Fruit fly (Drosophila melanogaster) whole organism, embryonic: Measurements from ENCODE around the gene CG1983.
A peak's percentile ranks its signal among the peaks of the same experiment; 100 is the strongest.

Experiments
- Ada2b ChIP-seq: fragments of 200-800 bp; sonication (Bioruptor generic); IDR thresholded peaks from 2 replicates; pipeline ENCODE4 v1.3.6; 2022; ENCODE audit warnings: missing biosample characterization, missing genetic modification characterization
- Aef1 ChIP-seq: fragments of 200-800 bp; sonication (Bioruptor generic); IDR thresholded peaks from 3 replicates; pipeline ENCODE4 v1.3.6; 2022; ENCODE audit warnings: missing biosample characterization, missing genetic modification characterization
- BtbVII ChIP-seq: fragments of 200-800 bp; sonication (Bioruptor generic); optimal IDR thresholded peaks from 3 replicates; lab custom pipeline; 2017; ENCODE audit warnings: missing biosample characterization, mild to moderate bottlenecking, missing genetic modification characterization
- CG10274 ChIP-seq: fragments of 200-800 bp; sonication (Bioruptor generic); optimal IDR thresholded peaks from 3 replicates; lab custom pipeline; 2017; ENCODE audit warnings: missing biosample characterization, mild to moderate bottlenecking, missing genetic modification characterization
- CG10654 ChIP-seq: fragments of 200-800 bp; sonication (Bioruptor generic); optimal IDR thresholded peaks from 2 replicates; lab custom pipeline; 2016; ENCODE audit warnings: missing biosample characterization, missing genetic modification characterization
- CG14050 ChIP-seq: fragments of 200-800 bp; sonication (Bioruptor generic); IDR thresholded peaks from 3 replicates; pipeline ENCODE4 v1.3.6; 2022; ENCODE audit warnings: missing biosample characterization, missing genetic modification characterization
- CG14860 ChIP-seq: fragments of 200-800 bp; sonication (Bioruptor generic); IDR thresholded peaks from 3 replicates; pipeline ENCODE4 v1.3.6; 2022; ENCODE audit warnings: missing biosample characterization, missing genetic modification characterization; ENCODE audit not compliant: partially characterized antibody
- CG15514 ChIP-seq: fragments of 200-800 bp; sonication (Bioruptor generic); optimal IDR thresholded peaks from 3 replicates; lab custom pipeline; 2017; ENCODE audit warnings: missing biosample characterization, missing genetic modification characterization, mild to moderate bottlenecking, moderate library complexity, missing genetic modification reagents
- CG1603 ChIP-seq: fragments of 200-800 bp; sonication (Bioruptor generic); optimal IDR thresholded peaks from 2 replicates; lab custom pipeline; 2019; ENCODE audit warnings: missing biosample characterization, mild to moderate bottlenecking, missing genetic modification characterization, moderate library complexity
- CG2199 ChIP-seq: fragments of 200-800 bp; sonication (Bioruptor generic); IDR thresholded peaks from 3 replicates; pipeline ENCODE4 v1.3.6; 2022; ENCODE audit warnings: missing biosample characterization, missing genetic modification characterization
- CG2678 ChIP-seq: fragments of 200-800 bp; sonication (Bioruptor generic); optimal IDR thresholded peaks from 3 replicates; lab custom pipeline; 2019; ENCODE audit warnings: missing biosample characterization, mild to moderate bottlenecking, missing genetic modification characterization, moderate library complexity
- CG2712 ChIP-seq: fragments of 200-800 bp; optimal IDR thresholded peaks from 3 replicates; lab custom pipeline; 2019; ENCODE audit warnings: missing biosample characterization, mild to moderate bottlenecking, missing genetic modification characterization, moderate library complexity
- CG31224 ChIP-seq: fragments of 200-800 bp; sonication (Bioruptor generic); IDR thresholded peaks from 2 replicates; pipeline ENCODE4 v1.3.6; 2022; ENCODE audit warnings: missing biosample characterization, missing genetic modification characterization
- CG32767 ChIP-seq: fragments of 200-800 bp; sonication (Bioruptor generic); IDR thresholded peaks from 2 replicates; pipeline ENCODE4 v1.3.6; 2022; ENCODE audit warnings: missing biosample characterization, missing genetic modification characterization
- CG6272 ChIP-seq: fragments of 200-800 bp; sonication (Bioruptor generic); IDR thresholded peaks from 2 replicates; pipeline ENCODE4 v1.3.6; 2022; ENCODE audit warnings: missing biosample characterization, missing genetic modification characterization
- CTCF ChIP-seq: fragments of 200-800 bp; sonication (Bioruptor generic); optimal IDR thresholded peaks from 2 replicates; lab custom pipeline; 2017; ENCODE audit warnings: missing biosample characterization, mild to moderate bottlenecking, missing genetic modification characterization, moderate library complexity
- Ets97D ChIP-seq: fragments of 200-800 bp; sonication (Bioruptor generic); optimal IDR thresholded peaks from 3 replicates; lab custom pipeline; 2016; ENCODE audit warnings: missing biosample characterization, missing genetic modification characterization
- Fer2 ChIP-seq: fragments of 200-800 bp; sonication (Bioruptor generic); optimal IDR thresholded peaks from 2 replicates; lab custom pipeline; 2018; ENCODE audit warnings: missing biosample characterization, mild to moderate bottlenecking, missing genetic modification characterization, moderate library complexity
- HLH54F ChIP-seq: fragments of 200-800 bp; sonication (Bioruptor generic); optimal IDR thresholded peaks from 3 replicates; lab custom pipeline; 2016; ENCODE audit warnings: missing biosample characterization, missing genetic modification characterization
- Hand ChIP-seq: fragments of 200-800 bp; sonication (Bioruptor generic); optimal IDR thresholded peaks from 2 replicates; lab custom pipeline; 2017; ENCODE audit warnings: mild to moderate bottlenecking, missing biosample characterization, missing genetic modification reagents, missing genetic modification characterization
- Lim3 ChIP-seq: fragments of 200-800 bp; sonication (Bioruptor generic); IDR thresholded peaks from 2 replicates; pipeline ENCODE4 v1.3.6; 2022; ENCODE audit warnings: missing biosample characterization, missing genetic modification characterization
- Med ChIP-seq: fragments of 200-800 bp; sonication (Bioruptor generic); peaks from one replicate; lab custom pipeline; 2016; ENCODE audit warnings: missing biosample characterization, missing genetic modification characterization, mild to moderate bottlenecking, inconsistent platforms, moderate library complexity
- Ravus ChIP-seq: fragments of 200-800 bp; sonication (Bioruptor generic); IDR thresholded peaks from 2 replicates; pipeline ENCODE4 v1.3.6; 2022; ENCODE audit warnings: missing biosample characterization, missing genetic modification characterization
- Sox100B ChIP-seq: fragments of 200-800 bp; sonication (Bioruptor generic); optimal IDR thresholded peaks from 3 replicates; lab custom pipeline; 2018; ENCODE audit warnings: missing biosample characterization, mild to moderate bottlenecking, missing genetic modification characterization
- Trl ChIP-seq, 3 experiments: fragments of >200 bp in 2 of 3; fragments of 200-800 bp in 1 of 3; sonication (Bioruptor generic) in 1 of 3; optimal IDR thresholded peaks; 2 replicates in 1 of 3; 3 replicates in 2 of 3; lab custom pipeline; 2016 to 2017; ENCODE audit warnings: missing biosample characterization in 1 of 3, missing genetic modification characterization in 1 of 3
- Xrp1 ChIP-seq: fragments of 200-800 bp; sonication (Bioruptor generic); IDR thresholded peaks from 2 replicates; pipeline ENCODE4 v1.3.6; 2022; ENCODE audit warnings: missing biosample characterization, missing genetic modification characterization
- abd-A ChIP-seq: fragments of 200-800 bp; sonication (Bioruptor generic); optimal IDR thresholded peaks from 3 replicates; lab custom pipeline; 2019; ENCODE audit warnings: missing biosample characterization, mild to moderate bottlenecking, missing genetic modification characterization, moderate library complexity
- bab2 ChIP-seq: fragments of 200-800 bp; sonication (Bioruptor generic); optimal IDR thresholded peaks from 2 replicates; lab custom pipeline; 2016; ENCODE audit warnings: missing biosample characterization, missing genetic modification characterization
- bbx ChIP-seq: fragments of 200-800 bp; sonication (Bioruptor generic); IDR thresholded peaks from 2 replicates; pipeline ENCODE4 v1.3.6; 2022; ENCODE audit warnings: missing biosample characterization, missing genetic modification characterization; ENCODE audit not compliant: partially characterized antibody
- chinmo ChIP-seq: fragments of 200-800 bp; sonication (Bioruptor generic); IDR thresholded peaks from 4 replicates; pipeline ENCODE4 v1.3.6; 2022; ENCODE audit warnings: missing biosample characterization, missing genetic modification characterization; ENCODE audit not compliant: partially characterized antibody
- croc ChIP-seq: fragments of 200-800 bp; sonication (Bioruptor generic); conservative IDR thresholded peaks from 3 replicates; pipeline ENCODE4 v1.3.6; 2022; ENCODE audit warnings: missing biosample characterization, missing genetic modification characterization
- crp ChIP-seq, 2 experiments: fragments of 200-800 bp; sonication (Bioruptor generic); optimal IDR thresholded peaks; 2 replicates in 1 of 2; 3 replicates in 1 of 2; lab custom pipeline; 2017; ENCODE audit warnings: missing biosample characterization in 2 of 2, missing genetic modification characterization in 2 of 2, mild to moderate bottlenecking in 1 of 2, moderate library complexity in 1 of 2
- dimm ChIP-seq: fragments of 200-800 bp; sonication (Bioruptor generic); IDR thresholded peaks from 2 replicates; pipeline ENCODE4 v1.3.6; 2022; ENCODE audit warnings: missing biosample characterization, missing genetic modification characterization
- gcm ChIP-seq: fragments of 200-800 bp; sonication (Bioruptor generic); optimal IDR thresholded peaks from 2 replicates; lab custom pipeline; 2019; ENCODE audit warnings: missing biosample characterization, mild to moderate bottlenecking, missing genetic modification characterization, moderate library complexity
- grau ChIP-seq: fragments of 200-800 bp; optimal IDR thresholded peaks from 3 replicates; lab custom pipeline; 2019; ENCODE audit warnings: missing biosample characterization, mild to moderate bottlenecking, missing genetic modification characterization, moderate library complexity
- grn ChIP-seq: fragments of 200-800 bp; sonication (Bioruptor generic); optimal IDR thresholded peaks from 3 replicates; lab custom pipeline; 2017; ENCODE audit warnings: missing biosample characterization, missing genetic modification characterization
- gsb-n ChIP-seq: fragments of 200-800 bp; sonication (Bioruptor generic); optimal IDR thresholded peaks from 3 replicates; lab custom pipeline; 2018; ENCODE audit warnings: missing biosample characterization, mild to moderate bottlenecking, missing genetic modification characterization
- gt ChIP-seq: fragments of 200-800 bp; sonication (Bioruptor generic); IDR thresholded peaks from 2 replicates; pipeline ENCODE4 v1.3.6; 2022; ENCODE audit warnings: missing biosample characterization, missing genetic modification characterization
- hb ChIP-seq: fragments of 200-800 bp; sonication (Bioruptor generic); IDR thresholded peaks from 3 replicates; pipeline ENCODE4 v1.3.6; 2022; ENCODE audit warnings: missing biosample characterization, missing genetic modification characterization; ENCODE audit not compliant: partially characterized antibody
- hkb ChIP-seq, 2 experiments: fragments of 200-800 bp in 1 of 2; fragments of >200 bp in 1 of 2; sonication (Bioruptor generic) in 1 of 2; IDR thresholded peaks in 1 of 2; optimal IDR thresholded peaks in 1 of 2; 2 replicates each; pipeline versions ENCODE4 v1.3.6 to Lab custom; 2017 to 2022; ENCODE audit warnings: missing biosample characterization in 1 of 2, missing genetic modification characterization in 1 of 2
- ind ChIP-seq: fragments of 200-800 bp; sonication (Bioruptor generic); optimal IDR thresholded peaks from 3 replicates; lab custom pipeline; 2016; ENCODE audit warnings: missing biosample characterization, missing genetic modification characterization
- kah ChIP-seq: fragments of 200-800 bp; sonication (Bioruptor generic); optimal IDR thresholded peaks from 2 replicates; lab custom pipeline; 2018; ENCODE audit warnings: missing biosample characterization, mild to moderate bottlenecking, missing genetic modification characterization
- lmd ChIP-seq: fragments of 200-800 bp; sonication (Bioruptor generic); IDR thresholded peaks from 2 replicates; pipeline ENCODE4 v1.3.6; 2022; ENCODE audit warnings: missing biosample characterization, missing genetic modification characterization
- pzg ChIP-seq: fragments of 200-800 bp; sonication (Bioruptor generic); optimal IDR thresholded peaks from 3 replicates; lab custom pipeline; 2018; ENCODE audit warnings: missing biosample characterization, mild to moderate bottlenecking, missing genetic modification characterization, moderate library complexity
- seq ChIP-seq: fragments of 200-800 bp; sonication (Bioruptor generic); IDR thresholded peaks from 2 replicates; pipeline ENCODE4 v1.3.6; 2022; ENCODE audit warnings: missing biosample characterization, missing genetic modification characterization
- slbo ChIP-seq: fragments of 200-800 bp; sonication (Bioruptor generic); IDR thresholded peaks from 2 replicates; pipeline ENCODE4 v1.3.6; 2022; ENCODE audit warnings: missing biosample characterization, missing genetic modification characterization
- stwl ChIP-seq: fragments of 200-800 bp; sonication (Bioruptor generic); optimal IDR thresholded peaks from 3 replicates; lab custom pipeline; 2018; ENCODE audit warnings: missing biosample characterization, mild to moderate bottlenecking, missing genetic modification characterization, moderate library complexity

The CG1983 gene

DNA sequence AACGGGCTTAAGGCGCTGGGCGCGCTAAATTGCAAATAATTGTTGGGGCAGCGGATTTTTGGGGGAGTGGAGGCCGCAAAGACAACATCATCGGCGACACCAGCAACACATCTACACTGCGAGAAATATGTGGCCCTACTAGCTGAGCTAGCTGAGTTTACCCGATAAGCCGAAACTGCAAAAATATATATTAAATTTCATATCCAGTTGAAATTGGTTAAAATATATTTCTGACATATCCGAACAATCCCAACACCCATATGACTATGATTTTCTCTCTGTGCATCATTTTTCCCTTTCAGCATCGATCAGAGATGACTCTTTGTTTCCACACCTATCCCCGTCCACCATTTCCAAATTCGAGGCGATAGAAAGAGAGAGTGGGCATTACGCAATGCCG is 12.3 kb upstream of the CG1983 start (continued):
- TF ChIP-seq BtbVII (GFP tag; lab: Kevin White, UChicago) (peak; percentile 44), Aef1 (peak; percentile 79), CG14050 (GFP tag; lab: Robert Waterston, UW) (peak; percentile 64), abd-A (no peak), HLH54F (GFP tag; lab: Kevin White, UChicago) (peak; percentile 50), lmd (GFP tag; lab: Robert Waterston, UW) (peak; percentile 85), CG10654 (GFP tag; lab: Kevin White, UChicago) (peak; percentile 52), CG10274 (GFP tag; lab: Kevin White, UChicago) (peak; percentile 51), croc (GFP tag; lab: Robert Waterston, UW) (peak; percentile 65), CG6272 (GFP tag; lab: Robert Waterston, UW) (peak; percentile 77), CG14860 (GFP tag; lab: Robert Waterston, UW) (no peak), gcm (GFP tag; lab: Kevin White, UChicago) (peak; percentile 28), bab2 (GFP tag; lab: Kevin White, UChicago) (peak; percentile 34), CG32767 (GFP tag; lab: Robert Waterston, UW) (peak; percentile 67), Xrp1 (GFP tag; lab: Robert Waterston, UW) (peak; percentile 86), CG31224 (GFP tag; lab: Robert Waterston, UW) (peak; percentile 68), seq (GFP tag; lab: Robert Waterston, UW) (peak; percentile 49; the same call in 1 of the 2 replicates), CG2712 (tag; lab: Kevin White, UChicago) (peak; percentile 79), CTCF (GFP tag; lab: Kevin White, UChicago) (peak; percentile 3), pzg (no peak), kah (GFP tag; lab: Kevin White, UChicago) (peak; percentile 40), Hand (no peak), Fer2 (peak; percentile 46), Ravus (peak; percentile 51), gsb-n (tag; lab: Kevin White, UChicago) (peak; percentile 47), Ada2b (GFP tag; lab: Robert Waterston, UW) (peak; percentile 87), grn (GFP tag; lab: Kevin White, UChicago) (no peak)
- TF ChIP-seq, all 482 proteins: peak for 326

DNA sequence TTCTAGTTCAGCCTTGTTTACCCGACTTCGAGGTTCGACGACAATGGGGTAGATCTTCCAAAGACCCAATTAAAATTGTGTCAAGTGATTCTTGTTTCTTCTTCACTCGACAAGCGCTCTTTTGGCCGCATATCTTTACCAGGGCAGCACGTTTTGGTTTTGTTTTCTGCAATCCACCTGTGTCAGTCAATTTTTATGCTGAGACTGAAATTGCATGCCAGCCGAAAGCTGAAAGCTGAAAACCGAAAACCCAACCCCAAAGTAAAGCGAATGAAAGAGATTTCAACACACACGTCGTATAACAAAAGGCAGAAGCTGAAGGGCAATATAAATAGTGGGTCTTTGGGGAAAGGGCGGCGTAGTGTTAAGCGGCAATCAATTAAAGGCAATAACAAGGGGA is 11.9 kb upstream of the CG1983 start:
- TF ChIP-seq chinmo (GFP tag; lab: Robert Waterston, UW) (0 out of 4 replicates have a peak, but pooled peaks have one; percentile 14), hb (GFP tag; lab: Robert Waterston, UW) (no peak), Trl (optimal IDR thresholded peaks at IDR 0.05; lab: Kevin White, UChicago) (no peak), Trl (GFP tag; optimal IDR thresholded peaks at IDR 0.05; lab: Kevin White, UChicago) (no peak), CG2678 (tag; lab: Kevin White, UChicago) (no peak), Lim3 (GFP tag; lab: Robert Waterston, UW) (no peak)

DNA sequence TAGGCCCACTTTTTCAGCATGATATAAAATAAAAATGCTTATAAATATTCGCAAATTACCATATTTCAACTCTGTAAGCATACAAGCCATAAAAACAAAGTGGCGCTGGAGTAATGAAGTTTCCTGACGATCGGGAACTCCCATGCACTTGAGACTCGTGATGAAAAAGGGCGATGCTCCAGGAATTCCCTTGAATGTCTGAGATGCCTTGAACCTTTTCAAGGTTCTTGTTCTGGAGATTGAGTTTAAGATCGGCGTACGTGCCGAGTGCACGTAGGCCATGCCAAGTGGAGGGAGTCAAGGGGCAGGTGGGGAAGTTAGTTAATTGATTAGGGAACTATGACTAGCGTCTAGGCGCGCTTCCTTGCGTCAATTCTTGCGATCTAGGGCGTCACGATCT is 6.4 kb upstream of the CG1983 start:
- no peak for TF ChIP-seq ind (GFP tag; lab: Kevin White, UChicago)
- TF ChIP-seq, all 482 proteins: peak for 0

DNA sequence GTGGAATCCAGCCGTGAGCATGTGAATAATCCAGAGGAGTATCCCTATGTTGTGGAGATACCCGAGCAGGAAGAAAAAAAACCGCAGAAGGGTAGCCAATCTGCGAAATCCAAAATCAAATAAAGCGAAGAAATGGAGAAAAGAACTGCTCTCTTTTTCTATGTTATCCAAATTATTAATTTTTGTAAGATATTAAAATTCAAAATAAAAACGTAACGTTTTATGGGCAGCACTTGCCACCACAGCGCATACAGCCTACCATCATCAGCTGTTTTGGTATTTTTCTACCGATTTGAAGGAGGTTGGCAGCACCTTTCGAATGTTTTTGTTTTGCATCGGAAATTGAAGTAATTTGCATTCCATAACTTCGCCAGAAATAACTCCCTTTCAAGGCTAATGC is 2.4 kb upstream of the CG1983 start, which contains the start of gene Bet5:
Bet5 (plus strand) TSS at position 299 of the 400 bp plus-strand sequence.
- TF ChIP-seq hkb (optimal IDR thresholded peaks at IDR 0.05; lab: Kevin White, UChicago) (peak; percentile 7), hkb (GFP tag; IDR thresholded peaks at IDR 0.05; lab: Robert Waterston, UW) (no peak), gt (GFP tag; lab: Robert Waterston, UW) (no peak), bbx (GFP tag; lab: Robert Waterston, UW) (peak; percentile 17; the same call in 1 of the 2 replicates), grau (tag; lab: Kevin White, UChicago) (no peak), Sox100B (no peak), pzg (peak; percentile 61), stwl (tag; lab: Kevin White, UChicago) (peak; percentile 80), CG15514 (GFP tag; lab: Kevin White, UChicago) (peak; percentile 16), CG1603 (tag; lab: Kevin White, UChicago) (peak; percentile 46), dimm (GFP tag; lab: Robert Waterston, UW) (no peak), slbo (GFP tag; lab: Robert Waterston, UW) (no peak), Med (peak; percentile 12), crp (GFP tag; optimal IDR thresholded peaks at IDR 0.05; lab: Kevin White, UChicago) (peak; percentile 91 to 95), Ets97D (GFP tag; lab: Kevin White, UChicago) (peak; percentile 23), CG2199 (no peak)
